Worm (Caenorhabditis elegans): ENCODE measurements around the gene srlf-12.
A peak's percentile ranks its signal among the peaks of the same experiment; 100 is the strongest.

Gene srlf-12

DNA sequence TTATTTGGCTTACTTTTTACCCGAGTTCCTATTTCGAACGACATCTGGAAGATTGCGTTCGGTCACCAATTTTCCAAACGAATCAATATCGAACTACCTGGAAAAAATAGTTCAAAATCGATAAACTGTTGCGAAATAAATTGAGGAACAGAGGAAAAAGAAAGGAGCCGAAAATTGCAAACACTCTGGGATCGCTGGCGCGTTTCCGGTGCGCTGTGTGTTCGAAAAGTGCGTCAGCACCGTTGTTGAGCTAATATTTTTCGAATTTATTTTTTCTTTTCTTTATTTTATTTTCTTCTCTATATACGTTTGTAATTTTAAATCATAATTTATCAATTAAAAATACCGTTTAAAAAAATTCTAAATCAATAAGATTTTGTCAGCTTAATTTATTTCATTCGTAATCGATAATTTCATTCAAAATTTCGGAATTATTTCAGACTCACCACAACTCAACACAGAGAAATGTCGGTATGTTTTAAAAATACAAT, 41.2 kb upstream of the srlf-12 start, which contains the start of the genes dnc-1 and lsm-7:
Gene dnc-1 (minus strand): TSS at position 142 of the 491 bp plus-strand sequence.
Gene lsm-7 (plus strand): TSS at position 441 of the 491 bp plus-strand sequence.
- TF ChIP-seq lin-39 (tag; optimal IDR thresholded peaks at IDR 0.05) (peak; percentile 41), irx-1 (tag; optimal IDR thresholded peaks at IDR 0.05) (no peak), nhr-84 (tag; optimal IDR thresholded peaks at IDR 0.05) (no peak), mef-2 (tag; optimal IDR thresholded peaks at IDR 0.05) (no peak), fkh-8 (tag; optimal IDR thresholded peaks at IDR 0.05) (peak; percentile 69), nhr-20 (tag; optimal IDR thresholded peaks at IDR 0.05) (peak; percentile 70), zag-1 (tag; optimal IDR thresholded peaks at IDR 0.05) (no peak), alr-1 (tag; optimal IDR thresholded peaks at IDR 0.05; ENCODE audit: borderline replicate concordance) (no peak), unc-86 (tag; optimal IDR thresholded peaks at IDR 0.05) (peak; percentile 52), egl-13 (tag; optimal IDR thresholded peaks at IDR 0.05) (peak; percentile 50), ama-1 (optimal IDR thresholded peaks at IDR 0.05) (no peak), sox-4 (tag; optimal IDR thresholded peaks at IDR 0.05) (no peak), F16B12.6 (tag; optimal IDR thresholded peaks at IDR 0.05) (peak; percentile 39), vab-15 (tag; optimal IDR thresholded peaks at IDR 0.05) (no peak), pax-3 (tag; optimal IDR thresholded peaks at IDR 0.05) (peak; percentile 13), zip-4 (GFP tag; optimal IDR thresholded peaks at IDR 0.05) (peak; percentile 90), grh-1 (GFP tag; IDR thresholded peaks at IDR 0.05) (no peak), nhr-19 (GFP tag; conservative IDR thresholded peaks at IDR 0.05) (peak; percentile 50), ceh-82 (tag; optimal IDR thresholded peaks at IDR 0.05) (peak; percentile 53 to 73 (median 63)), lin-15B (tag; optimal IDR thresholded peaks at IDR 0.05) (peak; percentile 49), sptf-1 (tag; optimal IDR thresholded peaks at IDR 0.05) (no peak), swsn-7 (tag; optimal IDR thresholded peaks at IDR 0.05) (peak; percentile 72), lin-13 (GFP tag; optimal IDR thresholded peaks at IDR 0.05) (peak; percentile 68), nhr-237 (tag; optimal IDR thresholded peaks at IDR 0.05) (no peak), C16A3.4 (tag; optimal IDR thresholded peaks at IDR 0.05) (peak; percentile 90), dsc-1 (tag; optimal IDR thresholded peaks at IDR 0.05) (peak; percentile 48), nhr-77 (tag; optimal IDR thresholded peaks at IDR 0.05) (peak; percentile 60), ztf-4 (tag; optimal IDR thresholded peaks at IDR 0.05) (no peak), mab-9 (GFP tag; IDR thresholded peaks at IDR 0.05) (peak; percentile 27; the same call in 1 of the 2 replicates), elt-3 (tag; optimal IDR thresholded peaks at IDR 0.05) (peak in 2 of 6 experiments; percentile 45 to 46), ceh-90 (tag; optimal IDR thresholded peaks at IDR 0.05) (no peak), dpl-1 (GFP tag; optimal IDR thresholded peaks at IDR 0.05) (peak; percentile 69 to 79 (median 69)), nhr-71 (tag; optimal IDR thresholded peaks at IDR 0.05) (peak; percentile 84), pqm-1 (tag; optimal IDR thresholded peaks at IDR 0.05) (no peak), nhr-47 (tag; optimal IDR thresholded peaks at IDR 0.05) (peak; percentile 72), ets-5 (GFP tag; IDR thresholded peaks at IDR 0.05) (no peak), snu-23 (GFP tag; optimal IDR thresholded peaks at IDR 0.05) (peak; percentile 76), hlh-17 (GFP tag; optimal IDR thresholded peaks at IDR 0.05; ENCODE audit: borderline replicate concordance) (no peak), ces-1 (GFP tag; optimal IDR thresholded peaks at IDR 0.05) (no peak), sup-37 (GFP tag; optimal IDR thresholded peaks at IDR 0.05) (no peak), ztf-11 (tag; optimal IDR thresholded peaks at IDR 0.05) (no peak), fos-1 (tag; optimal IDR thresholded peaks at IDR 0.05) (peak; percentile 45), C04F5.9 (tag; optimal IDR thresholded peaks at IDR 0.05) (no peak), xbp-1 (tag; optimal IDR thresholded peaks at IDR 0.05) (peak; percentile 57), nhr-12 (tag; optimal IDR thresholded peaks at IDR 0.05) (no peak), pag-3 (tag; optimal IDR thresholded peaks at IDR 0.05; ENCODE audit: borderline replicate concordance, insufficient read depth) (no peak), Y116A8C.19 (tag; optimal IDR thresholded peaks at IDR 0.05; ENCODE audit: borderline replicate concordance) (no peak), unc-30 (tag; optimal IDR thresholded peaks at IDR 0.05) (no peak), mep-1 (tag; optimal IDR thresholded peaks at IDR 0.05) (peak; percentile 86), unc-98 (GFP tag; IDR thresholded peaks at IDR 0.05) (no peak), aha-1 (tag; optimal IDR thresholded peaks at IDR 0.05) (no peak), efl-3 (GFP tag; optimal IDR thresholded peaks at IDR 0.05) (no peak), fkh-10 (GFP tag; optimal IDR thresholded peaks at IDR 0.05) (peak; percentile 46)

Measured in whole organism, L1 larva.